Fruit fly (Drosophila melanogaster): Measurements from ENCODE around the gene bowl.

Gene bowl

DNA sequence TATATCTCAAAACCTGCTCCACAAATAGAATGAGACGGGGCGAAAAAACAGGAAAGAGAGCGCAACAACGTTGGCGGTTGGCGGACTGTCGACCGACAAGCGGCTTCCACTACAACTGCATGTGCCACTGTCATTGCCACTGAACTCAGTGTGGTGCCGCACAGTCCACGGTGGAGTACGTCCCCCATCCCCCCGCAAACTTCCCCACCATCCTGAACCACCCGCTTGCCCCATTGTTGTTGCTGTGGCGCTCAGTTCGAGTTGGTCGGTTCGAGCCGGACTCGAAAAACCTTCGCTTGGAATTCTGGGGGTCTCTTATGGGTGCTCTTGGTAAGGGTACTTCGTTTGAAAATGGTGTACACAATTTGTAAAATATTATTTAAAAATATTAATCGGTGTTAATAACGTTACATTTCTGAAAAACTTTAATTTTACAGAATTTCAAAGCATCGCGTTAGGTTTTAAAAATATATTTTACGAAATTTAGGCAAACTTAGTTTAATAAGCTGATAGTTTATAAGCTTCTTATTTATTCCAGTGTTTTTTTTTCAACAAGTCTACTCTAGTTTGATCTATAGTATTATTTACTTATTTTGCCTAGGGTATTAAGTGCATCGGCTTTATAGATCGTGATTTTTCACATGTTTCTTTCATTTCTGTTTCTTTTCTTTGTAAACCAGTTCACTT lies 1.6 kb downstream of the bowl start (continued):
- TF ChIP-seq slp2 (GFP tag; optimal IDR thresholded peaks at IDR 0.05) (no peak), danr (GFP tag; IDR thresholded peaks at IDR 0.05) (no peak), CG10321 (GFP tag; IDR thresholded peaks at IDR 0.05) (peak; percentile 50; the same call in 1 of the 2 replicates), gsb-n (tag; optimal IDR thresholded peaks at IDR 0.05) (peak; percentile 4), NFAT (GFP tag; IDR thresholded peaks at IDR 0.05) (no peak), gsb (GFP tag; IDR thresholded peaks at IDR 0.05) (no peak), Elba2 (GFP tag; optimal IDR thresholded peaks at IDR 0.05) (no peak), exex (tag; optimal IDR thresholded peaks at IDR 0.05) (no peak), CG3726 (GFP tag; IDR thresholded peaks at IDR 0.05) (no peak), HmgD (GFP tag; optimal IDR thresholded peaks at IDR 0.05) (no peak), CG17385 (GFP tag; optimal IDR thresholded peaks at IDR 0.05) (peak; percentile 66), NC2β (GFP tag; optimal IDR thresholded peaks at IDR 0.05) (no peak), CG33557 (GFP tag; optimal IDR thresholded peaks at IDR 0.05) (peak; percentile 53), Camta (GFP tag; optimal IDR thresholded peaks at IDR 0.05) (no peak), lola (GFP tag; optimal IDR thresholded peaks at IDR 0.05) (peak in 1 of 3 experiments; percentile 58), CG30403 (GFP tag; optimal IDR thresholded peaks at IDR 0.05) (peak; percentile 63), ro (GFP tag; IDR thresholded peaks at IDR 0.05) (no peak), Taf1 (GFP tag; IDR thresholded peaks at IDR 0.05) (no peak), Mad (GFP tag; optimal IDR thresholded peaks at IDR 0.05) (no peak), zfh1 (GFP tag; IDR thresholded peaks at IDR 0.05) (no peak), CG12071 (GFP tag; optimal IDR thresholded peaks at IDR 0.05) (no peak), CG10267 (tag; optimal IDR thresholded peaks at IDR 0.05) (peak; percentile 41), CG17186 (GFP tag; optimal IDR thresholded peaks at IDR 0.05) (no peak), Doc2 (GFP tag; IDR thresholded peaks at IDR 0.05) (no peak), CG13296 (GFP tag; optimal IDR thresholded peaks at IDR 0.05) (peak; percentile 43), Nf-YA (GFP tag; IDR thresholded peaks at IDR 0.05) (0 out of 2 replicates have a peak, but pooled peaks have one; percentile 30), CG9876 (GFP tag; optimal IDR thresholded peaks at IDR 0.05) (no peak), CTCF (GFP tag; optimal IDR thresholded peaks at IDR 0.05) (no peak), CG43689 (GFP tag; IDR thresholded peaks at IDR 0.05) (no peak), da (GFP tag; optimal IDR thresholded peaks at IDR 0.05) (no peak), CG11247 (GFP tag; IDR thresholded peaks at IDR 0.05) (no peak), scrt (GFP tag; optimal IDR thresholded peaks at IDR 0.05) (peak; percentile 42), Bteb2 (GFP tag; optimal IDR thresholded peaks at IDR 0.05) (peak; percentile 0), CG33213 (GFP tag; optimal IDR thresholded peaks at IDR 0.05) (no peak), CG6689 (GFP tag; IDR thresholded peaks at IDR 0.05) (peak; percentile 55; the same call in 1 of the 2 replicates), Bdp1 (GFP tag; optimal IDR thresholded peaks at IDR 0.05) (no peak), nerfin-1 (tag; optimal IDR thresholded peaks at IDR 0.05) (peak; percentile 49), CG2678 (tag; optimal IDR thresholded peaks at IDR 0.05) (peak; percentile 82), ash1 (GFP tag; optimal IDR thresholded peaks at IDR 0.05) (no peak), CG16815 (GFP tag; optimal IDR thresholded peaks at IDR 0.05) (peak; percentile 46), tin (GFP tag; optimal IDR thresholded peaks at IDR 0.05) (no peak), CG3163 (GFP tag; optimal IDR thresholded peaks at IDR 0.05) (no peak), CG5953 (GFP tag; IDR thresholded peaks at IDR 0.05) (no peak), emc (GFP tag; optimal IDR thresholded peaks at IDR 0.05) (no peak), HHEX (GFP tag; optimal IDR thresholded peaks at IDR 0.05) (peak; percentile 60), CG31224 (GFP tag; IDR thresholded peaks at IDR 0.05) (no peak), dimm (GFP tag; IDR thresholded peaks at IDR 0.05) (no peak), Oaz (GFP tag; IDR thresholded peaks at IDR 0.05) (no peak), Side (GFP tag; optimal IDR thresholded peaks at IDR 0.05) (no peak), CG13624 (GFP tag; optimal IDR thresholded peaks at IDR 0.05) (no peak), CG16813 (GFP tag; IDR thresholded peaks at IDR 0.05; ENCODE audit: partially characterized antibody) (0 out of 3 replicates have a peak, but pooled peaks have one; percentile 25), dpn (GFP tag; optimal IDR thresholded peaks at IDR 0.05) (peak in 1 of 2 experiments; percentile 7)

Data from whole organism, embryonic.